Fruit fly (Drosophila melanogaster): ENCODE data around the gene CG32640.

CG32640 gene

DNA sequence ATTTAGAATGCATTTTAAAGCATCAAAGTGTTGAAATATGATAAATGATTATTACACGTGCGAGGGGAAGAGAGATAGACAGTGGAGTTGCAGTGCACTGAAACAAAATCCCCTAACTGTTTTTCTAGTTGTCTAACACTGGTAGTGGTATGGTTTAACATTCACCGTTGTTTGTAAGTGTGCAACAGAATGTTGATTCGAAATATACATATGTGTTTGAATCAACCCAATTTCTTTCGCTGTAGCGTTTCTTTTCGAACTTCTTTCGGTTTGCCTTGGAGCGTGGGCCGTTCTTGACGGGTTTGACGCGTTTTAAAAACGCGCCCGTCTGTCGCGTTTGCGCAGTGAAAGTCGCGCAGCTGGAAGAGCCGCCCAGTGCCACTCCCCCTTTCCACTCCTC is 43.5 kb downstream of the CG32640 start:
- TF ChIP-seq CG32006 (GFP tag; optimal IDR thresholded peaks at IDR 0.05) = peak; percentile 47
- TF ChIP-seq Gug (GFP tag; IDR thresholded peaks at IDR 0.05) = 0 out of 2 replicates have a peak, but pooled peaks have one; percentile 29
- no peak for TF ChIP-seq CG8632 (GFP tag; optimal IDR thresholded peaks at IDR 0.05)
- TF ChIP-seq CG8319 (GFP tag; optimal IDR thresholded peaks at IDR 0.05) = peak; percentile 20
- TF ChIP-seq CG15336 (GFP tag; IDR thresholded peaks at IDR 0.05) = peak; percentile 49
- TF ChIP-seq ss (GFP tag; optimal IDR thresholded peaks at IDR 0.05) = no peak
- no peak for TF ChIP-seq CG11294 (GFP tag; IDR thresholded peaks at IDR 0.05)
- peak; percentile 45 for TF ChIP-seq CG7368 (GFP tag; optimal IDR thresholded peaks at IDR 0.05)
- TF ChIP-seq CG3919 (GFP tag; optimal IDR thresholded peaks at IDR 0.05) = peak; percentile 45
- no peak for TF ChIP-seq CG3032 (tag; optimal IDR thresholded peaks at IDR 0.05)
- no peak for TF ChIP-seq CG1621 (tag; optimal IDR thresholded peaks at IDR 0.05)
- no peak for TF ChIP-seq CG9139 (GFP tag; optimal IDR thresholded peaks at IDR 0.05)
- peak; percentile 6 for TF ChIP-seq Hr4 (GFP tag; optimal IDR thresholded peaks at IDR 0.05)
- peak; percentile 20 for TF ChIP-seq Eip75B (GFP tag; optimal IDR thresholded peaks at IDR 0.05)
- no peak for TF ChIP-seq dac (GFP tag; optimal IDR thresholded peaks at IDR 0.05)
- TF ChIP-seq net (GFP tag; optimal IDR thresholded peaks at IDR 0.05) = no peak
- TF ChIP-seq pdm3 (GFP tag; optimal IDR thresholded peaks at IDR 0.05) = no peak
- no peak for TF ChIP-seq dsx (GFP tag; optimal IDR thresholded peaks at IDR 0.05; ENCODE audit: poor library complexity, severe bottlenecking)
- TF ChIP-seq acj6 (GFP tag; optimal IDR thresholded peaks at IDR 0.05) = peak; percentile 39
- no peak for TF ChIP-seq fd85E (GFP tag; optimal IDR thresholded peaks at IDR 0.05)
- no peak for TF ChIP-seq salr (GFP tag; optimal IDR thresholded peaks at IDR 0.05)
- peak; percentile 27 for TF ChIP-seq CG11902 (GFP tag; optimal IDR thresholded peaks at IDR 0.05)
- TF ChIP-seq Ets21C (GFP tag; optimal IDR thresholded peaks at IDR 0.05) = peak; percentile 32
- TF ChIP-seq CG8119 (GFP tag; IDR thresholded peaks at IDR 0.05) = peak; percentile 46; the same call in 1 of the 3 replicates
- no peak for TF ChIP-seq CG10669 (GFP tag; optimal IDR thresholded peaks at IDR 0.05)
- TF ChIP-seq vri (GFP tag; optimal IDR thresholded peaks at IDR 0.05) = no peak
- TF ChIP-seq CG6276 (GFP tag; optimal IDR thresholded peaks at IDR 0.05) = no peak
- TF ChIP-seq Met (GFP tag; optimal IDR thresholded peaks at IDR 0.05) = peak; percentile 65
- TF ChIP-seq topi (GFP tag; optimal IDR thresholded peaks at IDR 0.05) = peak; percentile 68
- TF ChIP-seq fkh (GFP tag; optimal IDR thresholded peaks at IDR 0.05) = no peak
- TF ChIP-seq CG10631 (GFP tag; optimal IDR thresholded peaks at IDR 0.05) = no peak
- TF ChIP-seq CG11762 (GFP tag; optimal IDR thresholded peaks at IDR 0.05; ENCODE audit: insufficient read depth) = no peak
- peak; percentile 61 for TF ChIP-seq cyc (GFP tag; optimal IDR thresholded peaks at IDR 0.05)
- no peak for TF ChIP-seq CG6808 (GFP tag; optimal IDR thresholded peaks at IDR 0.05)
- peak; percentile 3 for TF ChIP-seq CG34406 (GFP tag; optimal IDR thresholded peaks at IDR 0.05)
- no peak for TF ChIP-seq CG16779 (tag; optimal IDR thresholded peaks at IDR 0.05)
- TF ChIP-seq OdsH (GFP tag; optimal IDR thresholded peaks at IDR 0.05) = peak; percentile 64
- TF ChIP-seq CG31627 (GFP tag; optimal IDR thresholded peaks at IDR 0.05) = peak; percentile 55
- TF ChIP-seq CG6792 (GFP tag; optimal IDR thresholded peaks at IDR 0.05) = peak; percentile 33
- no peak for TF ChIP-seq fd59A (GFP tag; optimal IDR thresholded peaks at IDR 0.05)
- TF ChIP-seq Hr39 (GFP tag; optimal IDR thresholded peaks at IDR 0.05) = peak; percentile 56
- peak; percentile 58 for TF ChIP-seq esn (GFP tag; optimal IDR thresholded peaks at IDR 0.05)
- no peak for TF ChIP-seq CG6854 (GFP tag; optimal IDR thresholded peaks at IDR 0.05)
- no peak for TF ChIP-seq Ets96B (tag; optimal IDR thresholded peaks at IDR 0.05)
- peak; percentile 47 for TF ChIP-seq Smox (GFP tag; optimal IDR thresholded peaks at IDR 0.05)
- no peak for TF ChIP-seq Hr38 (GFP tag; optimal IDR thresholded peaks at IDR 0.05)
- peak; percentile 36 for TF ChIP-seq achi (GFP tag; optimal IDR thresholded peaks at IDR 0.05)
- TF ChIP-seq CG4318 (GFP tag; optimal IDR thresholded peaks at IDR 0.05) = no peak
- no peak for TF ChIP-seq Lpt (GFP tag; optimal IDR thresholded peaks at IDR 0.05)
- TF ChIP-seq svp (GFP tag) = peak; percentile 82
- no peak for TF ChIP-seq spab (GFP tag; optimal IDR thresholded peaks at IDR 0.05)
- peak; percentile 0 for TF ChIP-seq Sox15 (GFP tag; optimal IDR thresholded peaks at IDR 0.05)

Measured in whole organism, prepupa.